Worm (Caenorhabditis elegans): Measurements from ENCODE around the gene str-171.

str-171 gene

ce11 chrV:15085335-15085800 is 47.0 kb downstream of the str-171 start, which contains the start of the genes ahsa-1 and C01G10.7 (continued):
- TF ChIP-seq ztf-26 (tag; optimal IDR thresholded peaks at IDR 0.05) (peak; percentile 46), tbp1 (GFP tag; optimal IDR thresholded peaks at IDR 0.05) (no peak), rec-8 (tag; optimal IDR thresholded peaks at IDR 0.05) (peak; percentile 74 to 82), lag-1 (GFP tag; IDR thresholded peaks at IDR 0.05) (no peak), ceh-27 (GFP tag; optimal IDR thresholded peaks at IDR 0.05) (peak; percentile 92), ceh-40 (GFP tag; IDR thresholded peaks at IDR 0.05) (no peak), nfya-2 (GFP tag; IDR thresholded peaks at IDR 0.05) (no peak), D2030.7 (GFP tag; IDR thresholded peaks at IDR 0.05) (peak; percentile 88), madf-3 (GFP tag; IDR thresholded peaks at IDR 0.05) (no peak), F10E7.11 (tag; optimal IDR thresholded peaks at IDR 0.05) (no peak), B0035.1 (tag; optimal IDR thresholded peaks at IDR 0.05) (peak; percentile 41), unc-130 (GFP tag; optimal IDR thresholded peaks at IDR 0.05) (peak; percentile 96), madf-8 (GFP tag; conservative IDR thresholded peaks at IDR 0.05) (peak; percentile 74), zim-3 (tag; optimal IDR thresholded peaks at IDR 0.05) (no peak), ztf-3 (GFP tag; optimal IDR thresholded peaks at IDR 0.05) (no peak), aptf-3 (GFP tag; IDR thresholded peaks at IDR 0.05) (no peak), cebp-1 (GFP tag; IDR thresholded peaks at IDR 0.05) (peak; percentile 72; the same call in 1 of the 2 replicates), cebp-1 (tag; optimal IDR thresholded peaks at IDR 0.05) (no peak), mcd-1 (GFP tag; IDR thresholded peaks at IDR 0.05) (peak; percentile 98), egrh-3 (GFP tag; IDR thresholded peaks at IDR 0.05) (peak; percentile 55; the same call in 1 of the 2 replicates), aptf-2 (GFP tag; conservative IDR thresholded peaks at IDR 0.05) (peak; percentile 90), repo-1 (tag; optimal IDR thresholded peaks at IDR 0.05) (no peak), cebp-2 (GFP tag; IDR thresholded peaks at IDR 0.05) (no peak), F22D6.2 (tag; optimal IDR thresholded peaks at IDR 0.05) (peak; percentile 52), F33H1.4 (GFP tag; IDR thresholded peaks at IDR 0.05) (peak; percentile 70), nhr-27 (tag; optimal IDR thresholded peaks at IDR 0.05) (no peak), ceh-79 (tag; optimal IDR thresholded peaks at IDR 0.05) (peak; percentile 13), lsl-1 (GFP tag; optimal IDR thresholded peaks at IDR 0.05) (peak; percentile 68), hsf-1 (GFP tag; IDR thresholded peaks at IDR 0.05) (peak; percentile 97), T26A5.8 (tag; optimal IDR thresholded peaks at IDR 0.05) (no peak), C06A6.2 (GFP tag; conservative IDR thresholded peaks at IDR 0.05) (no peak), ztf-25 (GFP tag; IDR thresholded peaks at IDR 0.05) (peak; percentile 71; the same call in 1 of the 2 replicates), hmg-1.2 (GFP tag; IDR thresholded peaks at IDR 0.05) (peak; percentile 51; the same call in 1 of the 2 replicates), B0019.2 (GFP tag; conservative IDR thresholded peaks at IDR 0.05) (peak; percentile 82; the same call in 1 of the 2 replicates), pha-4 (tag; optimal IDR thresholded peaks at IDR 0.05) (no peak), snpc-1.1 (tag; optimal IDR thresholded peaks at IDR 0.05; ENCODE audit: insufficient read depth) (peak; percentile 74), ztf-18 (tag; optimal IDR thresholded peaks at IDR 0.05) (peak; percentile 74), nfya-1 (tag; optimal IDR thresholded peaks at IDR 0.05; ENCODE audit: borderline replicate concordance, insufficient read depth) (no peak), dpff-1 (tag; optimal IDR thresholded peaks at IDR 0.05) (no peak), B0261.1 (tag; optimal IDR thresholded peaks at IDR 0.05) (peak; percentile 37), lin-35 (GFP tag; optimal IDR thresholded peaks at IDR 0.05) (no peak), nhr-120 (GFP tag; IDR thresholded peaks at IDR 0.05) (no peak), F23B12.7 (tag; optimal IDR thresholded peaks at IDR 0.05; ENCODE audit: insufficient read depth) (peak; percentile 84), ets-4 (GFP tag; optimal IDR thresholded peaks at IDR 0.05) (no peak), ekl-4 (GFP tag; IDR thresholded peaks at IDR 0.05) (peak; percentile 88), gei-17 (GFP tag; optimal IDR thresholded peaks at IDR 0.05) (no peak), dpl-1 (GFP tag; optimal IDR thresholded peaks at IDR 0.05) (no peak)

All from whole organism, young adult.